Fruit fly (Drosophila melanogaster) whole organism, wandering third instar larva: ENCODE results near the gene CG34001.

Experiments
- Abd-B ChIP-seq: fragments of >200 bp; optimal IDR thresholded peaks from 2 replicates; lab custom pipeline; 2017; ENCODE audit warnings: missing biosample characterization, missing genetic modification characterization
- CG32264 ChIP-seq: fragments of 200-800 bp; sonication (Bioruptor generic); optimal IDR thresholded peaks from 2 replicates; lab custom pipeline; 2016; ENCODE audit warnings: missing biosample characterization, missing genetic modification characterization
- CG9705 ChIP-seq: fragments of 200-800 bp; sonication (Bioruptor generic); optimal IDR thresholded peaks from 2 replicates; lab custom pipeline; 2018; ENCODE audit warnings: missing biosample characterization, mild to moderate bottlenecking, missing genetic modification characterization
- CrebA ChIP-seq: fragments of 200-800 bp; sonication (Bioruptor generic); optimal IDR thresholded peaks from 2 replicates; lab custom pipeline; 2016; ENCODE audit warnings: missing biosample characterization, mild to moderate bottlenecking, missing genetic modification characterization, borderline replicate concordance
- Dfd ChIP-seq: fragments of >200 bp; optimal IDR thresholded peaks from 2 replicates; lab custom pipeline; 2017; ENCODE audit warnings: missing biosample characterization, missing genetic modification characterization
- Dif ChIP-seq: fragments of 200-275, 200-300 bp; sonication (Bioruptor generic); optimal IDR thresholded peaks from 2 replicates; lab custom pipeline; 2018; ENCODE audit warnings: missing biosample characterization, missing genetic modification characterization; ENCODE audit not compliant: partially characterized antibody
- GATAd ChIP-seq: sonication (Bioruptor generic); optimal IDR thresholded peaks from 2 replicates; lab custom pipeline; 2016; ENCODE audit warnings: missing biosample characterization, missing genetic modification characterization
- HLH106 ChIP-seq: fragments of 200-800 bp; optimal IDR thresholded peaks from 3 replicates; lab custom pipeline; 2019; ENCODE audit warnings: missing biosample characterization, mild to moderate bottlenecking, missing genetic modification characterization, moderate library complexity
- Hnf4 ChIP-seq: fragments of 200-800 bp; sonication (Bioruptor generic); optimal IDR thresholded peaks from 2 replicates; lab custom pipeline; 2016; ENCODE audit warnings: missing biosample characterization, mild to moderate bottlenecking, missing genetic modification characterization
- Hr78 ChIP-seq: fragments of >200 bp; optimal IDR thresholded peaks from 2 replicates; lab custom pipeline; 2017; ENCODE audit warnings: missing biosample characterization, missing genetic modification characterization
- Hr83 ChIP-seq: fragments of 200-300 bp; sonication (Bioruptor generic); optimal IDR thresholded peaks from 2 replicates; lab custom pipeline; 2016; ENCODE audit warnings: missing biosample characterization, mild to moderate bottlenecking, missing genetic modification characterization, moderate library complexity; ENCODE audit not compliant: poor library complexity, severe bottlenecking
- Jra ChIP-seq: sonication (Bioruptor generic); optimal IDR thresholded peaks from 2 replicates; lab custom pipeline; 2016; ENCODE audit warnings: missing biosample characterization, missing genetic modification characterization
- Mio ChIP-seq: sonication (Bioruptor generic); optimal IDR thresholded peaks from 2 replicates; lab custom pipeline; 2016; ENCODE audit warnings: missing biosample characterization, missing genetic modification characterization
- Myc ChIP-seq: fragments of >200 bp; optimal IDR thresholded peaks from 2 replicates; lab custom pipeline; 2017
- N ChIP-seq: fragments of >200 bp; optimal IDR thresholded peaks from 2 replicates; lab custom pipeline; 2018; ENCODE audit warnings: missing biosample characterization, missing external identifiers, missing genetic modification characterization
- OdsH ChIP-seq: fragments of 200-800 bp; sonication (Bioruptor generic); optimal IDR thresholded peaks from 2 replicates; lab custom pipeline; 2016; ENCODE audit warnings: missing biosample characterization, mild to moderate bottlenecking, missing genetic modification characterization
- Rel ChIP-seq, 2 experiments: fragments of 200-800 bp; sonication (Bioruptor generic) in 1 of 2; optimal IDR thresholded peaks; 2 replicates in 1 of 2; 3 replicates in 1 of 2; lab custom pipeline; 2016 to 2019; ENCODE audit warnings: mild to moderate bottlenecking in 2 of 2, missing biosample characterization in 2 of 2, missing genetic modification characterization in 2 of 2, moderate library complexity in 1 of 2
- Sp1 ChIP-seq: fragments of 200-800 bp; sonication (Bioruptor generic); optimal IDR thresholded peaks from 3 replicates; lab custom pipeline; 2019; ENCODE audit warnings: missing biosample characterization, mild to moderate bottlenecking, missing genetic modification characterization, moderate library complexity
- Vsx2 ChIP-seq: fragments of 200-300, 225-300 bp; sonication (Bioruptor generic); optimal IDR thresholded peaks from 2 replicates; lab custom pipeline; 2018; ENCODE audit warnings: missing biosample characterization, missing genetic modification characterization; ENCODE audit not compliant: partially characterized antibody
- br ChIP-seq: fragments of 200-800 bp; sonication (Bioruptor generic); optimal IDR thresholded peaks from 2 replicates; lab custom pipeline; 2016; ENCODE audit warnings: missing biosample characterization, missing genetic modification characterization
- brk ChIP-seq: fragments of 200-800 bp; sonication (Bioruptor generic); optimal IDR thresholded peaks from 2 replicates; lab custom pipeline; 2016; ENCODE audit warnings: missing biosample characterization, mild to moderate bottlenecking, missing genetic modification characterization
- dl ChIP-seq, 2 experiments: fragments of 175-275, 200-275 bp in 1 of 2; fragments of 200-275 bp in 1 of 2; sonication (Bioruptor generic); optimal IDR thresholded peaks; lab custom pipeline; 2018; ENCODE audit warnings: mild to moderate bottlenecking in 2 of 2, missing biosample characterization in 2 of 2, missing genetic modification characterization in 2 of 2, moderate library complexity in 2 of 2; ENCODE audit not compliant: partially characterized antibody in 2 of 2, insufficient read depth in 1 of 2
- dmrt93B ChIP-seq: fragments of 200-800 bp; sonication (Bioruptor generic); optimal IDR thresholded peaks from 2 replicates; lab custom pipeline; 2018; ENCODE audit warnings: missing biosample characterization, mild to moderate bottlenecking, missing genetic modification characterization
- dsf ChIP-seq: sonication (Bioruptor generic); optimal IDR thresholded peaks from 2 replicates; lab custom pipeline; 2016; ENCODE audit warnings: missing biosample characterization, missing genetic modification characterization, borderline replicate concordance
- ey ChIP-seq: fragments of 200-800 bp; sonication (Bioruptor generic); optimal IDR thresholded peaks from 2 replicates; lab custom pipeline; 2016; ENCODE audit warnings: missing biosample characterization, missing genetic modification characterization
- foxo ChIP-seq, 2 experiments: fragments of 200-800 bp; sonication (Bioruptor generic); optimal IDR thresholded peaks; 2 replicates in 1 of 2; 3 replicates in 1 of 2; lab custom pipeline; 2016 to 2017; ENCODE audit warnings: missing biosample characterization in 2 of 2, missing genetic modification characterization in 2 of 2
- fru ChIP-seq: fragments of 200-800 bp; sonication (Bioruptor generic); optimal IDR thresholded peaks from 3 replicates; lab custom pipeline; 2016; ENCODE audit warnings: missing biosample characterization, mild to moderate bottlenecking, missing genetic modification characterization
- h ChIP-seq: fragments of 200-800 bp; sonication (Bioruptor generic); optimal IDR thresholded peaks from 3 replicates; lab custom pipeline; 2016; ENCODE audit warnings: missing biosample characterization, mild to moderate bottlenecking, missing genetic modification characterization
- jim ChIP-seq: fragments of 175-275, 200-325 bp; sonication (Bioruptor generic); optimal IDR thresholded peaks from 2 replicates; lab custom pipeline; 2016; ENCODE audit warnings: missing biosample characterization, mild to moderate bottlenecking, missing genetic modification characterization
- lola ChIP-seq: fragments of >200 bp; optimal IDR thresholded peaks from 2 replicates; lab custom pipeline; 2017; ENCODE audit warnings: missing biosample characterization, missing genetic modification characterization
- pan ChIP-seq: fragments of >200 bp; optimal IDR thresholded peaks from 2 replicates; lab custom pipeline; 2017
- psq ChIP-seq: fragments of 200-800 bp; sonication (Bioruptor generic); optimal IDR thresholded peaks from 3 replicates; lab custom pipeline; 2017; ENCODE audit warnings: missing biosample characterization, mild to moderate bottlenecking, missing genetic modification characterization, moderate library complexity
- rgr ChIP-seq: fragments of 200-800 bp; sonication (Bioruptor generic); optimal IDR thresholded peaks from 3 replicates; lab custom pipeline; 2016; ENCODE audit warnings: missing biosample characterization, mild to moderate bottlenecking, missing genetic modification characterization
- sage ChIP-seq: fragments of 200-800 bp; sonication (Bioruptor generic); optimal IDR thresholded peaks from 2 replicates; lab custom pipeline; 2016; ENCODE audit warnings: missing biosample characterization, mild to moderate bottlenecking, missing genetic modification characterization
- sv ChIP-seq: fragments of 200-800 bp; sonication (Bioruptor generic); optimal IDR thresholded peaks from 3 replicates; lab custom pipeline; 2016; ENCODE audit warnings: missing biosample characterization, missing genetic modification characterization
- tai ChIP-seq: sonication (Bioruptor generic); optimal IDR thresholded peaks from 2 replicates; lab custom pipeline; 2016; ENCODE audit warnings: missing biosample characterization, missing genetic modification characterization
- usp ChIP-seq: fragments of >200 bp; optimal IDR thresholded peaks from 2 replicates; lab custom pipeline; 2017; ENCODE audit warnings: missing biosample characterization, missing genetic modification characterization
- woc ChIP-seq: sonication (Bioruptor generic); optimal IDR thresholded peaks from 2 replicates; lab custom pipeline; 2016; ENCODE audit warnings: missing biosample characterization, mild to moderate bottlenecking, missing genetic modification characterization

Gene CG34001

dm6 chr3L:10681814-10682213, 50.9 kb downstream of the CG34001 start:
- no peak for TF ChIP-seq ey (GFP tag; lab: Kevin White, UChicago)
- TF ChIP-seq Mio (GFP tag; lab: Kevin White, UChicago), result no peak
- peak; percentile 11 for TF ChIP-seq sage
- TF ChIP-seq psq (GFP tag; lab: Kevin White, UChicago), result peak; percentile 76
- peak; percentile 5 for TF ChIP-seq rgr (GFP tag; lab: Kevin White, UChicago)
- TF ChIP-seq CG9705, result no peak
- no peak for TF ChIP-seq pan (lab: Kevin White, UChicago)
- TF ChIP-seq foxo (GFP tag; optimal IDR thresholded peaks at IDR 0.05; lab: Kevin White, UChicago), result no peak
- TF ChIP-seq Dif (GFP tag; lab: Kevin White, UChicago), result peak; percentile 95
- peak; percentile 57 for TF ChIP-seq h (GFP tag; lab: Kevin White, UChicago)
- TF ChIP-seq OdsH (GFP tag; lab: Kevin White, UChicago), result no peak
- TF ChIP-seq Sp1 (GFP tag; lab: Kevin White, UChicago), result peak; percentile 2
- TF ChIP-seq CrebA (GFP tag; lab: Kevin White, UChicago), result no peak
- no peak for TF ChIP-seq usp
- peak; percentile 83 to 92 for TF ChIP-seq dl (GFP tag; optimal IDR thresholded peaks at IDR 0.05; lab: Kevin White, UChicago; ENCODE audit: insufficient read depth in 1 of 2, partially characterized antibody in 2 of 2)
- peak; percentile 60 for TF ChIP-seq br (GFP tag; lab: Kevin White, UChicago)
- no peak for TF ChIP-seq Jra
- no peak for TF ChIP-seq GATAd (GFP tag; lab: Kevin White, UChicago)
- peak; percentile 57 for TF ChIP-seq Dfd (GFP tag; lab: Kevin White, UChicago)
- no peak for TF ChIP-seq Rel (GFP tag; optimal IDR thresholded peaks at IDR 0.05; lab: Kevin White, UChicago)
- peak; percentile 12 for TF ChIP-seq Rel (tag; optimal IDR thresholded peaks at IDR 0.05; lab: Kevin White, UChicago)
- no peak for TF ChIP-seq N (GFP tag; lab: Kevin White, UChicago)

dm6 chr3L:10682725-10683367, 52.0 kb downstream of the CG34001 start:
- TF ChIP-seq Mio (GFP tag; lab: Kevin White, UChicago) (peak; percentile 39), tai (GFP tag; lab: Kevin White, UChicago) (peak; percentile 68), usp (no peak), foxo (GFP tag; optimal IDR thresholded peaks at IDR 0.05; lab: Kevin White, UChicago) (peak; percentile 27 to 98), GATAd (GFP tag; lab: Kevin White, UChicago) (peak; percentile 68), brk (peak; percentile 91), Vsx2 (GFP tag; lab: Kevin White, UChicago) (no peak), CG9705 (peak; percentile 93), Dfd (GFP tag; lab: Kevin White, UChicago) (peak; percentile 97), Jra (peak; percentile 72), HLH106 (tag; lab: Kevin White, UChicago) (peak; percentile 97), rgr (GFP tag; lab: Kevin White, UChicago) (peak; percentile 96), Dif (GFP tag; lab: Kevin White, UChicago) (peak; percentile 64), sv (GFP tag; lab: Kevin White, UChicago) (peak; percentile 98), Hr83 (GFP tag; lab: Kevin White, UChicago) (peak; percentile 96), psq (GFP tag; lab: Kevin White, UChicago) (peak; percentile 97), jim (GFP tag; lab: Kevin White, UChicago) (peak; percentile 93), ey (GFP tag; lab: Kevin White, UChicago) (peak; percentile 91), sage (peak; percentile 86), Sp1 (GFP tag; lab: Kevin White, UChicago) (peak; percentile 98), Myc (lab: Kevin White, UChicago) (no peak), fru (GFP tag; lab: Kevin White, UChicago) (peak; percentile 94), pan (lab: Kevin White, UChicago) (no peak), Hr78 (no peak), dl (GFP tag; optimal IDR thresholded peaks at IDR 0.05; lab: Kevin White, UChicago; ENCODE audit: insufficient read depth in 1 of 2, partially characterized antibody in 2 of 2) (peak in 1 of 2 experiments; percentile 0), Abd-B (GFP tag; lab: Kevin White, UChicago) (no peak), h (GFP tag; lab: Kevin White, UChicago) (peak; percentile 96), Hnf4 (GFP tag; lab: Kevin White, UChicago) (peak; percentile 81), lola (GFP tag; lab: Kevin White, UChicago) (no peak), Rel (GFP tag; optimal IDR thresholded peaks at IDR 0.05; lab: Kevin White, UChicago) (peak; percentile 86), Rel (tag; optimal IDR thresholded peaks at IDR 0.05; lab: Kevin White, UChicago) (peak; percentile 76), br (GFP tag; lab: Kevin White, UChicago) (peak; percentile 87), woc (GFP tag; lab: Kevin White, UChicago) (peak; percentile 91), OdsH (GFP tag; lab: Kevin White, UChicago) (peak; percentile 98), CrebA (GFP tag; lab: Kevin White, UChicago) (no peak), dsf (GFP tag; lab: Kevin White, UChicago) (peak; percentile 72), N (GFP tag; lab: Kevin White, UChicago) (no peak), dmrt93B (peak; percentile 97), CG32264 (GFP tag; lab: Kevin White, UChicago) (peak; percentile 51)
